Worm (Caenorhabditis elegans) whole organism, mixed stage, embryonic: ENCODE data around the gene C39H7.4.

ENCODE experiments used
- M03D4.4 ChIP-seq: sonication (generic microtip); optimal IDR thresholded peaks from 2 replicates; lab custom pipeline; 2017; ENCODE audit warnings: mild to moderate bottlenecking, missing genetic modification characterization, missing compliant biosample characterization
- blmp-1 ChIP-seq: fragments of 150-350 bp; optimal IDR thresholded peaks from 2 replicates; lab custom pipeline; 2014; ENCODE audit warnings: missing biosample characterization, missing genetic modification characterization
- ceh-39 ChIP-seq: fragments of 150-350 bp; optimal IDR thresholded peaks from 2 replicates; lab custom pipeline; 2014; ENCODE audit warnings: missing biosample characterization, missing genetic modification characterization
- ceh-43 ChIP-seq: fragments of 200-800 bp; sonication (Bioruptor generic); optimal IDR thresholded peaks from 2 replicates; lab custom pipeline; 2018; ENCODE audit warnings: mild to moderate bottlenecking, missing genetic modification characterization, moderate library complexity, missing compliant biosample characterization
- ces-1 ChIP-seq: fragments of 150-350 bp; optimal IDR thresholded peaks from 2 replicates; lab custom pipeline; 2014; ENCODE audit warnings: missing biosample characterization, missing genetic modification reagents, missing genetic modification characterization
- cnd-1 ChIP-seq: fragments of 200-800 bp; sonication (Bioruptor generic); optimal IDR thresholded peaks from 2 replicates; lab custom pipeline; 2018; ENCODE audit warnings: mild to moderate bottlenecking, missing genetic modification characterization, missing compliant biosample characterization
- drap-1 ChIP-seq: fragments of 200-800 bp; sonication (Bioruptor generic); optimal IDR thresholded peaks from 3 replicates; lab custom pipeline; 2018; ENCODE audit warnings: mild to moderate bottlenecking, missing genetic modification characterization, missing compliant biosample characterization
- elt-1 ChIP-seq: sonication (generic microtip); optimal IDR thresholded peaks from 2 replicates; lab custom pipeline; 2017; ENCODE audit warnings: missing genetic modification characterization, mild to moderate bottlenecking, missing compliant biosample characterization, antibody characterized with exemption, moderate library complexity, borderline replicate concordance; ENCODE audit not compliant: insufficient read depth
- elt-3 ChIP-seq: fragments of 150-350 bp; optimal IDR thresholded peaks from 2 replicates; lab custom pipeline; 2014; ENCODE audit warnings: missing biosample characterization, missing genetic modification characterization
- ham-2 ChIP-seq: fragments of 200-800 bp; sonication (Bioruptor generic); optimal IDR thresholded peaks from 2 replicates; lab custom pipeline; 2018; ENCODE audit warnings: mild to moderate bottlenecking, missing genetic modification characterization, missing compliant biosample characterization
- hlh-1 ChIP-seq: fragments of 150-350 bp; optimal IDR thresholded peaks from 2 replicates; lab custom pipeline; 2014; ENCODE audit warnings: missing biosample characterization, missing genetic modification reagents, missing genetic modification characterization
- lin-13 ChIP-seq: fragments of 150-350 bp; optimal IDR thresholded peaks from 2 replicates; lab custom pipeline; 2014; ENCODE audit warnings: missing biosample characterization, missing genetic modification characterization
- lsy-2 ChIP-seq: fragments of 150-350 bp; optimal IDR thresholded peaks from 2 replicates; lab custom pipeline; 2014; ENCODE audit warnings: missing biosample characterization, missing genetic modification characterization
- mep-1 ChIP-seq: fragments of 150-350 bp; optimal IDR thresholded peaks from 2 replicates; lab custom pipeline; 2017; ENCODE audit warnings: missing biosample characterization, missing genetic modification reagents, missing genetic modification characterization, inconsistent platforms
- mls-2 ChIP-seq: sonication (generic microtip); optimal IDR thresholded peaks from 2 replicates; lab custom pipeline; 2016; ENCODE audit warnings: mild to moderate bottlenecking, missing genetic modification characterization, moderate library complexity, missing compliant biosample characterization
- nhr-12 ChIP-seq: fragments of 150-350 bp; optimal IDR thresholded peaks from 2 replicates; lab custom pipeline; 2014; ENCODE audit warnings: missing biosample characterization, missing genetic modification characterization
- nhr-237 ChIP-seq: fragments of 150-350 bp; optimal IDR thresholded peaks from 2 replicates; lab custom pipeline; 2014; ENCODE audit warnings: missing biosample characterization, missing genetic modification characterization
- nhr-28 ChIP-seq: fragments of 150-350 bp; optimal IDR thresholded peaks from 2 replicates; lab custom pipeline; 2014; ENCODE audit warnings: missing biosample characterization, missing genetic modification characterization
- nhr-76 ChIP-seq: sonication (generic microtip); optimal IDR thresholded peaks from 2 replicates; lab custom pipeline; 2017; ENCODE audit warnings: missing biosample characterization, missing genetic modification characterization
- pha-4 ChIP-seq: fragments of 150-350 bp; optimal IDR thresholded peaks from 2 replicates; lab custom pipeline; 2018; ENCODE audit warnings: missing biosample characterization, missing genetic modification reagents, missing genetic modification characterization
- snpc-4 ChIP-seq: fragments of 150-350 bp; optimal IDR thresholded peaks from 2 replicates; lab custom pipeline; 2014; ENCODE audit warnings: missing biosample characterization, missing genetic modification characterization
- sptf-1 ChIP-seq: sonication (generic microtip); optimal IDR thresholded peaks from 2 replicates; lab custom pipeline; 2017; ENCODE audit warnings: mild to moderate bottlenecking, missing genetic modification characterization, moderate library complexity, missing compliant biosample characterization
- unc-120 ChIP-seq: sonication (generic microtip); optimal IDR thresholded peaks from 2 replicates; lab custom pipeline; 2017; ENCODE audit warnings: missing genetic modification characterization, missing compliant biosample characterization; ENCODE audit not compliant: poor library complexity, severe bottlenecking
- unc-39 ChIP-seq: fragments of 150-350 bp; optimal IDR thresholded peaks from 2 replicates; lab custom pipeline; 2014; ENCODE audit warnings: missing biosample characterization, missing genetic modification characterization
- unc-62 ChIP-seq: fragments of 150-350 bp; optimal IDR thresholded peaks from 2 replicates; lab custom pipeline; 2014; ENCODE audit warnings: missing biosample characterization, missing genetic modification reagents, missing genetic modification characterization
- zip-8 ChIP-seq: fragments of 150-350 bp; optimal IDR thresholded peaks from 2 replicates; lab custom pipeline; 2014; ENCODE audit warnings: missing biosample characterization, missing genetic modification characterization
- ztf-11 ChIP-seq: fragments of 150-350 bp; optimal IDR thresholded peaks from 2 replicates; lab custom pipeline; 2014; ENCODE audit warnings: missing biosample characterization, missing genetic modification characterization

Gene C39H7.4

DNA sequence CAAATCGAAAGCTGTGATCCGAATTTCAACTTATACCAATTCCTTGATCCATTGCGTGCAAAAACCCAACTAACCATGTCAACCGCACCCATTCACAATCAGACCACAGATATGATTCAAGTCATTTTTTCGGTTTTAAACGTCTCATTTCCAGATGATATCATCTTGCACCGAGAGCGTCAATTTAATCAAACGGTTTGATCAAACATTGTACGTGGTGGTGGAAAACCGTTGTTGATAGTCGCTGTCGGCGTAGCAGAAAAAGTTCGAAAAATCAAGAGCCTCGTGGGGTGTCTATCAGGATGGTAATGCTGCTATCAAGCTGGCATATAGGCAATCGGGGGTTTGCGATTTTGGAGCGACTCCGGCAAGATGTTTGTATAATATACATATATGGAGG, 44.5 kb upstream of the C39H7.4 start:
- TF ChIP-seq nhr-76 (tag; lab: Kevin White, UChicago) (no peak), ceh-39 (tag; lab: Kevin White, UChicago) (no peak), lin-13 (no peak), ham-2 (GFP tag; lab: Kevin White, UChicago) (no peak), unc-39 (tag; lab: Kevin White, UChicago) (no peak)

DNA sequence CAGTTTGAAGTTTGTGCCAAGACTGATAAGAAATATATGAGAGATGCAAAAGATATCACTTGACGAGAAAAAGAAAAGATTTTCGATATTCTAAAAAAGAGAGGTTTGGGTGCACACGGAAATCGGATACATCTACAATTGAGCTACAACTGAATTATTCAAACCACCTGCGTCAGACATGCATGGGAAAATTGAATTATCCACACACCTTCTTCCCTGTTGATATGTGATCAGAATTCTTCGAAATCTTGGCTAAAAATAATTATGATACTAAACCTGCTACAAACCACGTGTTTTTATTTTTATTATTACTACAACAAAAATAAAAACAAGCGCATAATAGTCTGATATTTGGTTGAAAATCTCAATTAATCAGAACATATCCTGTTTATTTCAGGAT, 43.8 kb upstream of the C39H7.4 start:
- TF ChIP-seq ces-1 (peak; percentile 19), unc-120 (tag; lab: Kevin White, UChicago) (no peak)

DNA sequence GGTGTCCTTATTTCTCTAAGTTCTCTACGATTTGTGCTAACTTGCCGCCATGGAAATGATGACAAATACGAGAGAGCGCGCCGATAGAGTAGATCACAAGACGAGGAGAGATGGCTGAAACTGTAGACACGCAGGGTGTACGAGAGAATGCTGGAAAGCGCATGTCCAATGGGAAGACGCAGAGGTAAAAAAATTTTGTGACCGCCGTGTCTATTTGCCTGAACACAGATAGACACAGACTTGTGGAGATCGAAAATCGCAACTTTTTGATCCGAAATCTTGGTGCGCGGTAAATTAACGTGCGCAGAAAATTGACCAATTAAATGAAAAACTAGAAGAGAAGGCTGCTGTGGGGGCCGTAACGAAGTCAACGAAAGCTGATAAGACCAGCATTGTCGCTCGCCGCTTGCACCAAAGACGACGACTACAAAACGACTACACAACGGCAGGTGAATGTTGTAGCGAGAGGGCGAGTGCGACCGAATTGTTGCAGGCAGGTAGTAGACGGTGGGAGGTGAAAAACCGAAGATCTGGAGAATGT, 42.8 kb upstream of the C39H7.4 start:
- peak; percentile 10 for TF ChIP-seq blmp-1 (tag; lab: Kevin White, UChicago)
- TF ChIP-seq nhr-76 (tag; lab: Kevin White, UChicago) = no peak
- no peak for TF ChIP-seq M03D4.4 (tag; lab: Kevin White, UChicago)
- peak; percentile 50 for TF ChIP-seq pha-4 (tag; lab: Kevin White, UChicago)
- no peak for TF ChIP-seq ceh-39 (tag; lab: Kevin White, UChicago)
- no peak for TF ChIP-seq ztf-11
- TF ChIP-seq nhr-237 (tag; lab: Kevin White, UChicago) = peak; percentile 85
- TF ChIP-seq lin-13 = no peak
- TF ChIP-seq elt-1 (tag; lab: Kevin White, UChicago) = peak; percentile 27
- peak; percentile 73 for TF ChIP-seq ham-2 (GFP tag; lab: Kevin White, UChicago)
- no peak for TF ChIP-seq mep-1
- TF ChIP-seq unc-120 (tag; lab: Kevin White, UChicago) = peak; percentile 41
- peak; percentile 49 for TF ChIP-seq unc-62 (GFP tag; lab: Kevin White, UChicago)
- TF ChIP-seq, all 35 proteins: peak for 7

DNA sequence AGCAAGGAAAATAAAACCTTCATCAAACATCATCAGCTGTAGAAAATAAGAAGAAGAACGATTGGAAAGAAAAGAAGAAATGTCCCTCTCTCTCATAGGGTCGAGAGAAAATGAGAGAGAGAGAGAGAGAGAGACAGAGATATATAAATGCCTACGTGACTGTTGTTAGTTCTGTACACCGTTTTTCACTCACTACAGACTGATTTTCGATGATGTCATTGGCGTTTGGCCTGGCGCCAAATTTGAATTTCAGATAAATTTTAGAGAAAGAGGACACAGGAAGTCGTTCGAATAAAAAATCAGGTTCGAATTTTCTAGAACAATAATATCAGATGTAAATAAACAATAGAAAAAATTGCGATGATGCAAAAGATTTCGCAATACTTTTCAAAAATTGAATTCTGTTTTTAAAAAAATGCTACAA, 41.6 kb upstream of the C39H7.4 start:
- peak; percentile 16 for TF ChIP-seq elt-3 (tag; lab: Kevin White, UChicago)
- TF ChIP-seq nhr-28 (tag; lab: Kevin White, UChicago) = peak; percentile 67
- TF ChIP-seq ham-2 (GFP tag; lab: Kevin White, UChicago) = no peak
- peak; percentile 86 for TF ChIP-seq nhr-237 (tag; lab: Kevin White, UChicago)
- peak; percentile 47 for TF ChIP-seq unc-62 (GFP tag; lab: Kevin White, UChicago)

- TF ChIP-seq snpc-4 = no peak
- no peak for TF ChIP-seq hlh-1 (tag; lab: Kevin White, UChicago)
- no peak for TF ChIP-seq ces-1
- TF ChIP-seq zip-8 = no peak
- no peak for TF ChIP-seq elt-1 (tag; lab: Kevin White, UChicago)
- TF ChIP-seq unc-120 (tag; lab: Kevin White, UChicago) = no peak
- TF ChIP-seq mep-1 = no peak
- TF ChIP-seq ham-2 (GFP tag; lab: Kevin White, UChicago) = no peak
- no peak for TF ChIP-seq lsy-2 (tag; lab: Kevin White, UChicago)
- TF ChIP-seq blmp-1 (tag; lab: Kevin White, UChicago) = no peak
- TF ChIP-seq ceh-43 (GFP tag; lab: Kevin White, UChicago) = no peak
- TF ChIP-seq drap-1 (GFP tag; lab: Kevin White, UChicago) = no peak
- TF ChIP-seq cnd-1 (tag; lab: Kevin White, UChicago) = no peak
- no peak for TF ChIP-seq M03D4.4 (tag; lab: Kevin White, UChicago)
- no peak for TF ChIP-seq sptf-1 (tag; lab: Kevin White, UChicago)
- TF ChIP-seq nhr-12 (tag; lab: Kevin White, UChicago) = no peak
- no peak for TF ChIP-seq mls-2 (tag; lab: Kevin White, UChicago)
- TF ChIP-seq, all 35 proteins: peak for 0
These were observed 40.3 kb upstream of the C39H7.4 start for ce11 chrIV:5654693-5655092.

DNA sequence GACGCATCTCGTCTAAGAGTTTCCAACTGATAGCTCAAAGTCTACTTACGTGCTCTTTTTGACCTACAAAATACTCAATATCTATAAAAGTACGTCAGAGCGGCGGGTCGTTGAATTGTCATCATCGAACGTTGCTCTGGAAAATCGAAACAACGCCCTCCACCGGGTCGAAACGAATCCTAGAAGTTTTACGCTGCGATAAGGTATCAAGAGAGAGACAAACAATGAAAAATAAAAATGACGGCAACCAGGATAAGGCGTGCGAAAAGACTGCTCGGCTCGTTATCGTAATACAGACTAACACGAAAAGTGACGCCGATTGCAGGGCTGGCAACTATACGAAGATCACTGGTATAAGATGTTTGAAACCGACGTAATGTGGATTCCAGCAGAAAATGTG, 39.8 kb upstream of the C39H7.4 start:
- TF ChIP-seq blmp-1 (tag; lab: Kevin White, UChicago) = no peak
- no peak for TF ChIP-seq nhr-237 (tag; lab: Kevin White, UChicago)
- no peak for TF ChIP-seq elt-3 (tag; lab: Kevin White, UChicago)
- TF ChIP-seq cnd-1 (tag; lab: Kevin White, UChicago) = no peak
- TF ChIP-seq unc-39 (tag; lab: Kevin White, UChicago) = no peak
- TF ChIP-seq drap-1 (GFP tag; lab: Kevin White, UChicago) = no peak
- TF ChIP-seq nhr-28 (tag; lab: Kevin White, UChicago) = no peak
